ENCODE assay signal across 1 fruit fly cellular context in genomic region chr3L:18086754-18087685, dm6.
TF ChIP-seq lines count a peak whose summit lies in the region.

TSS of gene CG34253 (minus strand) at chr3L:18087320.

TF ChIP-seq in whole organism, prepupa, 60 proteins besides CTCF, POLR2A, EP300 and RAD21 (continued from another document):
- TF ChIP-seq CG16779 (tag; optimal IDR thresholded peaks at IDR 0.05; lab: Kevin White, UChicago) (no peak), CG6854 (GFP tag; optimal IDR thresholded peaks at IDR 0.05; lab: Kevin White, UChicago) (no peak), CG6808 (GFP tag; optimal IDR thresholded peaks at IDR 0.05; lab: Kevin White, UChicago) (peak; percentile 15), salr (GFP tag; optimal IDR thresholded peaks at IDR 0.05; lab: Kevin White, UChicago) (no peak), Hr4 (GFP tag; optimal IDR thresholded peaks at IDR 0.05; lab: Kevin White, UChicago) (no peak), fd59A (GFP tag; optimal IDR thresholded peaks at IDR 0.05; lab: Kevin White, UChicago) (no peak), CG8319 (GFP tag; optimal IDR thresholded peaks at IDR 0.05; lab: Kevin White, UChicago) (no peak), CG3919 (GFP tag; optimal IDR thresholded peaks at IDR 0.05; lab: Kevin White, UChicago) (no peak), CG4318 (GFP tag; optimal IDR thresholded peaks at IDR 0.05; lab: Kevin White, UChicago) (no peak), CG7368 (GFP tag; optimal IDR thresholded peaks at IDR 0.05; lab: Kevin White, UChicago) (no peak), ss (GFP tag; optimal IDR thresholded peaks at IDR 0.05; lab: Kevin White, UChicago) (peak; percentile 8 to 25), vri (GFP tag; optimal IDR thresholded peaks at IDR 0.05; lab: Kevin White, UChicago) (peak; percentile 40), Ets21C (GFP tag; optimal IDR thresholded peaks at IDR 0.05; lab: Kevin White, UChicago) (no peak), CG9139 (GFP tag; optimal IDR thresholded peaks at IDR 0.05; lab: Kevin White, UChicago) (no peak), CG15336 (GFP tag; IDR thresholded peaks at IDR 0.05; lab: Robert Waterston, UW) (no peak), Hr38 (GFP tag; optimal IDR thresholded peaks at IDR 0.05; lab: Kevin White, UChicago) (no peak), esn (GFP tag; optimal IDR thresholded peaks at IDR 0.05; lab: Kevin White, UChicago) (no peak), Eip93F (GFP tag; optimal IDR thresholded peaks at IDR 0.05; lab: Kevin White, UChicago) (no peak), topi (GFP tag; optimal IDR thresholded peaks at IDR 0.05; lab: Kevin White, UChicago) (no peak), Eip78C (GFP tag; lab: Kevin White, UChicago) (peak; percentile 48), Sox14 (GFP tag; optimal IDR thresholded peaks at IDR 0.05; lab: Kevin White, UChicago) (peak; percentile 7), fkh (GFP tag; optimal IDR thresholded peaks at IDR 0.05; lab: Kevin White, UChicago) (no peak), CG34406 (GFP tag; optimal IDR thresholded peaks at IDR 0.05; lab: Kevin White, UChicago) (no peak), CG6276 (GFP tag; optimal IDR thresholded peaks at IDR 0.05; lab: Kevin White, UChicago) (peak; percentile 24), acj6 (GFP tag; optimal IDR thresholded peaks at IDR 0.05; lab: Kevin White, UChicago) (no peak), Sox102F (GFP tag; optimal IDR thresholded peaks at IDR 0.05; lab: Kevin White, UChicago) (no peak), CG10631 (GFP tag; optimal IDR thresholded peaks at IDR 0.05; lab: Kevin White, UChicago) (no peak), CG6792 (GFP tag; optimal IDR thresholded peaks at IDR 0.05; lab: Kevin White, UChicago) (no peak), CG10669 (GFP tag; optimal IDR thresholded peaks at IDR 0.05; lab: Kevin White, UChicago) (no peak), CG3032 (tag; optimal IDR thresholded peaks at IDR 0.05; lab: Kevin White, UChicago) (no peak), Gug (GFP tag; IDR thresholded peaks at IDR 0.05; lab: Robert Waterston, UW) (no peak)
TF ChIP-seq in whole organism, prepupa: peak in this region for 9.
